Fruit fly (Drosophila melanogaster) whole organism, embryonic: ENCODE measurements around the gene AcCoAS.

Source experiments
- CG10267 ChIP-seq: fragments of 200-800 bp; sonication (Bioruptor generic); optimal IDR thresholded peaks from 2 replicates; lab custom pipeline; 2018; ENCODE audit warnings: missing biosample characterization, mild to moderate bottlenecking, missing genetic modification characterization, moderate library complexity
- CG10366 ChIP-seq: fragments of 200-800 bp; sonication (Bioruptor generic); IDR thresholded peaks from 2 replicates; pipeline ENCODE4 v1.3.6; 2022; ENCODE audit warnings: missing biosample characterization, missing genetic modification characterization
- CG10462 ChIP-seq: fragments of 200-800 bp; sonication (Bioruptor generic); optimal IDR thresholded peaks from 2 replicates; lab custom pipeline; 2016; ENCODE audit warnings: missing biosample characterization, missing genetic modification characterization
- CG12769 ChIP-seq: fragments of 200-800 bp; sonication (Bioruptor generic); optimal IDR thresholded peaks from 2 replicates; lab custom pipeline; 2019; ENCODE audit warnings: missing biosample characterization, mild to moderate bottlenecking, missing genetic modification characterization, moderate library complexity
- CG14441 ChIP-seq: fragments of 200-800 bp; sonication (Bioruptor generic); IDR thresholded peaks from 2 replicates; pipeline ENCODE4 v1.3.6; 2022; ENCODE audit warnings: missing biosample characterization, missing genetic modification characterization
- CG14965 ChIP-seq: fragments of 200-800 bp; sonication (Bioruptor generic); optimal IDR thresholded peaks from 2 replicates; lab custom pipeline; 2016; ENCODE audit warnings: missing biosample characterization, missing genetic modification characterization, borderline replicate concordance
- CG1529 ChIP-seq: fragments of 200-800 bp; sonication (Bioruptor generic); optimal IDR thresholded peaks from 3 replicates; lab custom pipeline; 2018; ENCODE audit warnings: missing biosample characterization, missing genetic modification characterization
- CG15479 ChIP-seq: fragments of 200-800 bp; sonication (Bioruptor generic); optimal IDR thresholded peaks from 3 replicates; lab custom pipeline; 2019; ENCODE audit warnings: missing biosample characterization, mild to moderate bottlenecking, missing genetic modification characterization, moderate library complexity
- CG15696 ChIP-seq: fragments of 200-800 bp; sonication (Bioruptor generic); optimal IDR thresholded peaks from 2 replicates; lab custom pipeline; 2019; ENCODE audit warnings: missing biosample characterization, mild to moderate bottlenecking, missing genetic modification characterization, moderate library complexity
- CG18011 ChIP-seq: fragments of 200-800 bp; sonication (Bioruptor generic); optimal IDR thresholded peaks from 2 replicates; lab custom pipeline; 2017; ENCODE audit warnings: missing biosample characterization, missing genetic modification characterization, mild to moderate bottlenecking, moderate library complexity, missing genotype
- CG18599 ChIP-seq: fragments of 200-800 bp; sonication (Bioruptor generic); optimal IDR thresholded peaks from 3 replicates; lab custom pipeline; 2017; ENCODE audit warnings: missing biosample characterization, missing genetic modification characterization, mild to moderate bottlenecking, moderate library complexity, missing genetic modification reagents
- CG2712 ChIP-seq: fragments of 200-800 bp; optimal IDR thresholded peaks from 3 replicates; lab custom pipeline; 2019; ENCODE audit warnings: missing biosample characterization, mild to moderate bottlenecking, missing genetic modification characterization, moderate library complexity
- CG30431 ChIP-seq: fragments of 200-800 bp; sonication (Bioruptor generic); optimal IDR thresholded peaks from 2 replicates; lab custom pipeline; 2017; ENCODE audit warnings: missing biosample characterization, missing genetic modification characterization
- CG34422 ChIP-seq: fragments of 200-800 bp; sonication (Bioruptor generic); IDR thresholded peaks from 3 replicates; pipeline ENCODE4 v1.3.6; 2022; ENCODE audit warnings: missing biosample characterization, missing genetic modification characterization
- CG6683 ChIP-seq: fragments of 200-800 bp; sonication (Bioruptor generic); optimal IDR thresholded peaks from 2 replicates; lab custom pipeline; 2017; ENCODE audit warnings: missing biosample characterization, mild to moderate bottlenecking, missing genetic modification characterization, missing genetic modification reagents
- CG7839 ChIP-seq: fragments of 200-800 bp; sonication (Bioruptor generic); optimal IDR thresholded peaks from 3 replicates; lab custom pipeline; 2018; ENCODE audit warnings: missing biosample characterization, mild to moderate bottlenecking, missing genetic modification characterization, moderate library complexity
- CG8478 ChIP-seq: fragments of >200 bp; optimal IDR thresholded peaks from 2 replicates; lab custom pipeline; 2018
- CkIIα-i1 ChIP-seq: fragments of 200-800 bp; sonication (Bioruptor generic); IDR thresholded peaks from 2 replicates; pipeline ENCODE4 v1.3.6; 2022; ENCODE audit warnings: missing biosample characterization, missing genetic modification characterization
- D19A ChIP-seq: fragments of 200-800 bp; optimal IDR thresholded peaks from 3 replicates; lab custom pipeline; 2019; ENCODE audit warnings: missing biosample characterization, mild to moderate bottlenecking, missing genetic modification characterization, moderate library complexity
- Dad ChIP-seq: fragments of 200-800 bp; sonication (Bioruptor generic); optimal IDR thresholded peaks from 3 replicates; lab custom pipeline; 2016; ENCODE audit warnings: missing biosample characterization, missing genetic modification characterization
- Dip3 ChIP-seq: fragments of 200-800 bp; sonication (Bioruptor generic); optimal IDR thresholded peaks from 3 replicates; lab custom pipeline; 2016; ENCODE audit warnings: missing biosample characterization, missing genetic modification characterization
- HLH3B ChIP-seq: fragments of 200-800 bp; sonication (Bioruptor generic); IDR thresholded peaks from 2 replicates; pipeline ENCODE4 v1.3.6; 2022; ENCODE audit warnings: missing biosample characterization, missing genetic modification characterization
- Hmx ChIP-seq: fragments of 200-800 bp; sonication (Bioruptor generic); optimal IDR thresholded peaks from 2 replicates; lab custom pipeline; 2016; ENCODE audit warnings: missing biosample characterization, missing genetic modification characterization
- NC2β ChIP-seq: fragments of 200-800 bp; sonication (Bioruptor generic); optimal IDR thresholded peaks from 2 replicates; lab custom pipeline; 2016; ENCODE audit warnings: missing biosample characterization, missing genetic modification characterization
- Opbp ChIP-seq: fragments of 200-800 bp; sonication (Bioruptor generic); IDR thresholded peaks from 3 replicates; pipeline ENCODE4 v1.3.6; 2022; ENCODE audit warnings: missing biosample characterization, missing genetic modification characterization; ENCODE audit not compliant: partially characterized antibody
- Sox100B ChIP-seq: fragments of 200-800 bp; sonication (Bioruptor generic); optimal IDR thresholded peaks from 3 replicates; lab custom pipeline; 2018; ENCODE audit warnings: missing biosample characterization, mild to moderate bottlenecking, missing genetic modification characterization
- Ssrp ChIP-seq: fragments of 200-800 bp; sonication (Bioruptor generic); optimal IDR thresholded peaks from 2 replicates; lab custom pipeline; 2018; ENCODE audit warnings: missing biosample characterization, mild to moderate bottlenecking, missing genetic modification characterization, moderate library complexity
- Stat92E ChIP-seq, 3 experiments: fragments of >200 bp in 2 of 3; fragments of 200-800 bp in 1 of 3; sonication (Bioruptor generic) in 1 of 3; optimal IDR thresholded peaks; 2 replicates each; lab custom pipeline; 2017 to 2019; ENCODE audit warnings: missing biosample characterization in 3 of 3, missing genetic modification characterization in 3 of 3, mild to moderate bottlenecking in 1 of 3, moderate library complexity in 1 of 3
- Vsx1 ChIP-seq: fragments of 200-800 bp; sonication (Bioruptor generic); optimal IDR thresholded peaks from 2 replicates; lab custom pipeline; 2017; ENCODE audit warnings: missing biosample characterization, mild to moderate bottlenecking, missing genetic modification characterization, missing genetic modification reagents
- Xbp1 ChIP-seq: fragments of 200-800 bp; sonication (Bioruptor generic); optimal IDR thresholded peaks from 3 replicates; lab custom pipeline; 2016; ENCODE audit warnings: missing biosample characterization, mild to moderate bottlenecking, missing genetic modification characterization
- YL-1 ChIP-seq: fragments of 200-800 bp; sonication (Bioruptor generic); optimal IDR thresholded peaks from 3 replicates; lab custom pipeline; 2017; ENCODE audit warnings: missing biosample characterization, mild to moderate bottlenecking, missing genetic modification characterization
- cad ChIP-seq: fragments of >200 bp; optimal IDR thresholded peaks from 2 replicates; lab custom pipeline; 2017; ENCODE audit warnings: missing biosample characterization, missing genetic modification characterization
- chn ChIP-seq: fragments of 200-800 bp; sonication (Bioruptor generic); optimal IDR thresholded peaks from 2 replicates; lab custom pipeline; 2016; ENCODE audit warnings: missing biosample characterization, missing genetic modification characterization
- eyg ChIP-seq: fragments of 200-800 bp; sonication (Bioruptor generic); optimal IDR thresholded peaks from 3 replicates; lab custom pipeline; 2016; ENCODE audit warnings: missing biosample characterization, missing genetic modification characterization
- fu2 ChIP-seq: fragments of 200-800 bp; sonication (Bioruptor generic); optimal IDR thresholded peaks from 2 replicates; lab custom pipeline; 2016; ENCODE audit warnings: missing biosample characterization, missing genetic modification characterization
- gro ChIP-seq: fragments of 200-800 bp; sonication (Bioruptor generic); optimal IDR thresholded peaks from 2 replicates; lab custom pipeline; 2016; ENCODE audit warnings: missing biosample characterization, missing genetic modification characterization
- ham ChIP-seq: fragments of 200-800 bp; sonication (Bioruptor generic); IDR thresholded peaks from 2 replicates; pipeline ENCODE4 v1.3.6; 2022; ENCODE audit warnings: missing biosample characterization, missing genetic modification characterization
- her ChIP-seq: fragments of 200-800 bp; sonication (Bioruptor generic); optimal IDR thresholded peaks from 2 replicates; lab custom pipeline; 2016; ENCODE audit warnings: missing biosample characterization, missing genetic modification characterization
- jigr1 ChIP-seq: fragments of 200-800 bp; sonication (Bioruptor generic); IDR thresholded peaks from 3 replicates; pipeline ENCODE4 v1.3.6; 2022; ENCODE audit warnings: missing biosample characterization, missing genetic modification characterization
- kah ChIP-seq: fragments of 200-800 bp; sonication (Bioruptor generic); optimal IDR thresholded peaks from 2 replicates; lab custom pipeline; 2018; ENCODE audit warnings: missing biosample characterization, mild to moderate bottlenecking, missing genetic modification characterization
- knrl ChIP-seq: fragments of 200-800 bp; sonication (Bioruptor generic); IDR thresholded peaks from 3 replicates; pipeline ENCODE4 v1.3.6; 2022; ENCODE audit warnings: missing biosample characterization, missing genetic modification characterization; ENCODE audit not compliant: partially characterized antibody
- maf-S ChIP-seq: fragments of 200-800 bp; sonication (Bioruptor generic); optimal IDR thresholded peaks from 2 replicates; lab custom pipeline; 2016; ENCODE audit warnings: missing biosample characterization, missing genetic modification characterization
- phol ChIP-seq: fragments of 200-800 bp; sonication (Bioruptor generic); optimal IDR thresholded peaks from 3 replicates; lab custom pipeline; 2018; ENCODE audit warnings: missing biosample characterization, mild to moderate bottlenecking, missing genetic modification characterization, moderate library complexity
- ranshi ChIP-seq: fragments of 200-800 bp; sonication (Bioruptor generic); IDR thresholded peaks from 2 replicates; pipeline ENCODE4 v1.3.6; 2022; ENCODE audit warnings: missing biosample characterization, missing genetic modification characterization
- ssp ChIP-seq: fragments of 200-800 bp; sonication (Bioruptor generic); IDR thresholded peaks from 2 replicates; pipeline ENCODE4 v1.3.6; 2022; ENCODE audit warnings: missing biosample characterization, missing genetic modification characterization
- stwl ChIP-seq: fragments of 200-800 bp; sonication (Bioruptor generic); optimal IDR thresholded peaks from 3 replicates; lab custom pipeline; 2018; ENCODE audit warnings: missing biosample characterization, mild to moderate bottlenecking, missing genetic modification characterization, moderate library complexity
- vnd ChIP-seq: fragments of 200-800 bp; sonication (Bioruptor generic); IDR thresholded peaks from 3 replicates; pipeline ENCODE4 v1.3.6; 2022; ENCODE audit warnings: missing biosample characterization, missing genetic modification characterization; ENCODE audit not compliant: partially characterized antibody
- zen2 ChIP-seq: fragments of 200-800 bp; sonication (Bioruptor generic); IDR thresholded peaks from 3 replicates; pipeline ENCODE4 v1.3.6; 2022; ENCODE audit warnings: missing biosample characterization, missing genetic modification characterization; ENCODE audit not compliant: partially characterized antibody

The AcCoAS gene

dm6 chr3L:21317416-21318259 is 37.6 kb upstream of the AcCoAS start, which contains the start of gene Pc (continued):
- no peak for TF ChIP-seq HLH3B (GFP tag; lab: Robert Waterston, UW)
- TF ChIP-seq D19A (tag; lab: Kevin White, UChicago): peak; percentile 18
- TF ChIP-seq CG10267 (tag; lab: Kevin White, UChicago): peak; percentile 61
- peak; percentile 38 for TF ChIP-seq NC2β (GFP tag; lab: Kevin White, UChicago)
- TF ChIP-seq CG15696: no peak
- TF ChIP-seq ssp (GFP tag; lab: Robert Waterston, UW): 0 out of 2 replicates have a peak, but pooled peaks have one; percentile 12
- TF ChIP-seq stwl: peak; percentile 89
- peak; percentile 47 for TF ChIP-seq phol (tag; lab: Kevin White, UChicago)
- TF ChIP-seq CG8478: peak; percentile 65
- peak; percentile 63 for TF ChIP-seq gro
- TF ChIP-seq Sox100B: no peak
- TF ChIP-seq CG10462 (GFP tag; lab: Kevin White, UChicago): no peak
- TF ChIP-seq CkIIα-i1: 0 out of 2 replicates have a peak, but pooled peaks have one; percentile 13
- TF ChIP-seq Vsx1 (GFP tag; lab: Kevin White, UChicago): peak; percentile 16
- TF ChIP-seq CG10366: no peak
- TF ChIP-seq vnd (GFP tag; lab: Robert Waterston, UW): peak; percentile 84
- TF ChIP-seq CG14441 (GFP tag; lab: Robert Waterston, UW): no peak
- no peak for TF ChIP-seq eyg (GFP tag; lab: Kevin White, UChicago)
- peak; percentile 24 for TF ChIP-seq CG15479 (GFP tag; lab: Kevin White, UChicago)
- peak; percentile 35 for TF ChIP-seq CG12769 (tag; lab: Kevin White, UChicago)
- TF ChIP-seq Stat92E (GFP tag; optimal IDR thresholded peaks at IDR 0.05; lab: Kevin White, UChicago): no peak
- TF ChIP-seq CG6683 (GFP tag; lab: Kevin White, UChicago): no peak
- peak; percentile 1 for TF ChIP-seq Dad (GFP tag; lab: Kevin White, UChicago)
- TF ChIP-seq CG1529 (GFP tag; lab: Kevin White, UChicago): no peak
- TF ChIP-seq Ssrp (tag; lab: Kevin White, UChicago): peak; percentile 13
- no peak for TF ChIP-seq maf-S (GFP tag; lab: Kevin White, UChicago)
- TF ChIP-seq cad (GFP tag; lab: Kevin White, UChicago): peak; percentile 40
- TF ChIP-seq CG7839 (tag; lab: Kevin White, UChicago): peak; percentile 9
- TF ChIP-seq Hmx (GFP tag; lab: Kevin White, UChicago): no peak
- TF ChIP-seq CG34422 (GFP tag; lab: Robert Waterston, UW): peak; percentile 51; the same call in 1 of the 3 replicates
- TF ChIP-seq knrl: peak; percentile 89
- no peak for TF ChIP-seq chn
- no peak; the same call in 2 of the 3 replicates for TF ChIP-seq jigr1
- peak; percentile 86 for TF ChIP-seq Opbp (GFP tag; lab: Robert Waterston, UW)
- peak; percentile 1 for TF ChIP-seq fu2 (GFP tag; lab: Kevin White, UChicago)
- TF ChIP-seq CG18599: no peak
- TF ChIP-seq CG2712 (tag; lab: Kevin White, UChicago): peak; percentile 79
- TF ChIP-seq ranshi (GFP tag; lab: Robert Waterston, UW): no peak
- TF ChIP-seq ham (GFP tag; lab: Robert Waterston, UW): no peak
- peak; percentile 10 for TF ChIP-seq Dip3 (GFP tag; lab: Kevin White, UChicago)
- TF ChIP-seq CG14965: no peak
- peak; percentile 10 for TF ChIP-seq Xbp1
- TF ChIP-seq zen2 (GFP tag; lab: Robert Waterston, UW): peak; percentile 56; the same call in 2 of the 3 replicates
- TF ChIP-seq CG18011: no peak
- no peak for TF ChIP-seq kah (GFP tag; lab: Kevin White, UChicago)
- peak; percentile 12 for TF ChIP-seq her (GFP tag; lab: Kevin White, UChicago)
- peak; percentile 67 for TF ChIP-seq YL-1
- no peak for TF ChIP-seq CG30431
